Worm (Caenorhabditis elegans) whole organism, early embryonic: ENCODE measurements around the gene mcm-3.

Experiments used
- B0310.2 ChIP-seq: sonication (generic microtip); optimal IDR thresholded peaks from 2 replicates; lab custom pipeline; 2016; ENCODE audit warnings: mild to moderate bottlenecking, missing genetic modification characterization, missing compliant biosample characterization
- aly-1 ChIP-seq: sonication (generic microtip); optimal IDR thresholded peaks from 2 replicates; lab custom pipeline; 2016; ENCODE audit warnings: missing genetic modification characterization, missing compliant biosample characterization
- ama-1 ChIP-seq: fragments of 150-350 bp; optimal IDR thresholded peaks from 2 replicates; lab custom pipeline; 2014
- ets-7 ChIP-seq: sonication (generic microtip); optimal IDR thresholded peaks from 2 replicates; lab custom pipeline; 2016; ENCODE audit warnings: missing genotype, missing genetic modification characterization, missing compliant biosample characterization
- hmbx-1 ChIP-seq: sonication (generic microtip); optimal IDR thresholded peaks from 2 replicates; lab custom pipeline; 2016; ENCODE audit warnings: mild to moderate bottlenecking, missing genetic modification characterization, missing compliant biosample characterization
- hmg-4 ChIP-seq: fragments of 200-800 bp; sonication (Bioruptor generic); optimal IDR thresholded peaks from 2 replicates; lab custom pipeline; 2018; ENCODE audit warnings: mild to moderate bottlenecking, missing genetic modification characterization, missing compliant biosample characterization
- hnd-1 ChIP-seq: sonication (generic microtip); optimal IDR thresholded peaks from 2 replicates; lab custom pipeline; 2016; ENCODE audit warnings: missing genetic modification characterization, missing compliant biosample characterization
- scrt-1 ChIP-seq: fragments of 200-800 bp; sonication (Bioruptor generic); IDR thresholded peaks from 2 replicates; pipeline ENCODE4 v1.3.6; 2022; ENCODE audit warnings: missing genetic modification characterization, missing compliant biosample characterization

- TF ChIP-seq hmbx-1 (no peak), hnd-1 (tag; lab: Kevin White, UChicago) (no peak), aly-1 (no peak), scrt-1 (GFP tag; lab: Robert Waterston, UW) (no peak), B0310.2 (tag; lab: Kevin White, UChicago) (no peak), ama-1 (lab: Kevin White, UChicago) (no peak), hmg-4 (GFP tag; lab: Kevin White, UChicago) (no peak), ets-7 (tag; lab: Kevin White, UChicago) (no peak)
Measured at ce11 chrV:15054733-15055132, 4.7 kb downstream of the mcm-3 start.
